Fruit fly (Drosophila melanogaster) whole organism, embryonic: ENCODE data around the gene CG10470.

Experiments used
- CG11398 ChIP-seq: fragments of 200-800 bp; sonication (Bioruptor generic); optimal IDR thresholded peaks from 2 replicates; lab custom pipeline; 2016; ENCODE audit warnings: missing biosample characterization, missing genetic modification characterization
- CG11560 ChIP-seq: fragments of 200-800 bp; sonication (Bioruptor generic); IDR thresholded peaks from 3 replicates; pipeline ENCODE4 v1.3.6; 2022; ENCODE audit warnings: missing biosample characterization, missing genetic modification characterization
- CG12071 ChIP-seq: fragments of 200-800 bp; sonication (Bioruptor generic); optimal IDR thresholded peaks from 3 replicates; lab custom pipeline; 2018; ENCODE audit warnings: missing biosample characterization, mild to moderate bottlenecking, missing genetic modification characterization
- CG13123 ChIP-seq: fragments of 200-800 bp; sonication (Bioruptor generic); optimal IDR thresholded peaks from 2 replicates; lab custom pipeline; 2016; ENCODE audit warnings: missing biosample characterization, missing genetic modification characterization
- CG13296 ChIP-seq: fragments of 200-800 bp; sonication (Bioruptor generic); optimal IDR thresholded peaks from 3 replicates; lab custom pipeline; 2018; ENCODE audit warnings: missing biosample characterization, mild to moderate bottlenecking, missing genetic modification characterization
- CG13624 ChIP-seq: fragments of 200-800 bp; sonication (Bioruptor generic); optimal IDR thresholded peaks from 2 replicates; lab custom pipeline; 2016; ENCODE audit warnings: missing biosample characterization, missing genetic modification characterization
- CG15601 ChIP-seq: fragments of 200-800 bp; sonication (Bioruptor generic); optimal IDR thresholded peaks from 3 replicates; lab custom pipeline; 2019; ENCODE audit warnings: missing biosample characterization, mild to moderate bottlenecking, missing genetic modification characterization, moderate library complexity
- CG1602 ChIP-seq: fragments of 200-800 bp; sonication (Bioruptor generic); optimal IDR thresholded peaks from 3 replicates; lab custom pipeline; 2016; ENCODE audit warnings: missing biosample characterization, missing genetic modification characterization
- CG1603 ChIP-seq: fragments of 200-800 bp; sonication (Bioruptor generic); optimal IDR thresholded peaks from 2 replicates; lab custom pipeline; 2019; ENCODE audit warnings: missing biosample characterization, mild to moderate bottlenecking, missing genetic modification characterization, moderate library complexity
- CG18011 ChIP-seq: fragments of 200-800 bp; sonication (Bioruptor generic); optimal IDR thresholded peaks from 2 replicates; lab custom pipeline; 2017; ENCODE audit warnings: missing biosample characterization, missing genetic modification characterization, mild to moderate bottlenecking, moderate library complexity, missing genotype
- CG33213 ChIP-seq: fragments of 200-800 bp; sonication (Bioruptor generic); optimal IDR thresholded peaks from 3 replicates; lab custom pipeline; 2016; ENCODE audit warnings: missing biosample characterization, missing genetic modification characterization
- CG43689 ChIP-seq: fragments of 200-800 bp; sonication (Bioruptor generic); IDR thresholded peaks from 2 replicates; pipeline ENCODE4 v1.3.6; 2022; ENCODE audit warnings: missing biosample characterization, missing genetic modification characterization
- CG5180 ChIP-seq: fragments of 200-800 bp; sonication (Bioruptor generic); optimal IDR thresholded peaks from 3 replicates; lab custom pipeline; 2017; ENCODE audit warnings: missing biosample characterization, missing genetic modification characterization, mild to moderate bottlenecking, moderate library complexity, missing genetic modification reagents
- CG5953 ChIP-seq: fragments of 200-800 bp; sonication (Bioruptor generic); IDR thresholded peaks from 2 replicates; pipeline ENCODE4 v1.3.6; 2022; ENCODE audit warnings: missing biosample characterization, missing genetic modification characterization
- CG7745 ChIP-seq: fragments of 200-800 bp; sonication (Bioruptor generic); optimal IDR thresholded peaks from 2 replicates; lab custom pipeline; 2018; ENCODE audit warnings: missing biosample characterization, mild to moderate bottlenecking, missing genetic modification characterization, moderate library complexity
- CG8281 ChIP-seq: fragments of 200-800 bp; sonication (Bioruptor generic); optimal IDR thresholded peaks from 2 replicates; lab custom pipeline; 2018; ENCODE audit warnings: missing biosample characterization, mild to moderate bottlenecking, missing genetic modification characterization, moderate library complexity
- CG8359 ChIP-seq: fragments of 200-800 bp; sonication (Bioruptor generic); optimal IDR thresholded peaks from 2 replicates; lab custom pipeline; 2017; ENCODE audit warnings: missing biosample characterization, mild to moderate bottlenecking, missing genetic modification characterization, borderline replicate concordance
- CG8765 ChIP-seq: fragments of 200-800 bp; sonication (Bioruptor generic); IDR thresholded peaks from 2 replicates; pipeline ENCODE4 v1.3.6; 2022; ENCODE audit warnings: missing biosample characterization, missing genetic modification characterization
- Dll ChIP-seq: fragments of 200-800 bp; sonication (Bioruptor generic); IDR thresholded peaks from 4 replicates; pipeline ENCODE4 v1.3.6; 2022; ENCODE audit warnings: missing biosample characterization, missing genetic modification characterization; ENCODE audit not compliant: partially characterized antibody
- ERR ChIP-seq: fragments of 200-800 bp; sonication (Bioruptor generic); optimal IDR thresholded peaks from 2 replicates; lab custom pipeline; 2016; ENCODE audit warnings: missing biosample characterization, missing genetic modification characterization
- Eip74EF ChIP-seq, 2 experiments: fragments of 200-800 bp in 1 of 2; fragments of >200 bp in 1 of 2; sonication (Bioruptor generic) in 1 of 2; optimal IDR thresholded peaks; 2 replicates each; lab custom pipeline; 2017 to 2019; ENCODE audit warnings: missing biosample characterization in 2 of 2, missing genetic modification characterization in 2 of 2, mild to moderate bottlenecking in 1 of 2, moderate library complexity in 1 of 2
- Ets65A ChIP-seq: fragments of 200-800 bp; sonication (Bioruptor generic); peaks from one replicate; lab custom pipeline; 2016; ENCODE audit warnings: missing biosample characterization, missing genetic modification characterization
- Ets97D ChIP-seq: fragments of 200-800 bp; sonication (Bioruptor generic); optimal IDR thresholded peaks from 3 replicates; lab custom pipeline; 2016; ENCODE audit warnings: missing biosample characterization, missing genetic modification characterization
- Fer1 ChIP-seq: fragments of 200-800 bp; sonication (Bioruptor generic); optimal IDR thresholded peaks from 2 replicates; lab custom pipeline; 2017; ENCODE audit warnings: missing biosample characterization, mild to moderate bottlenecking, missing genetic modification characterization
- HmgD ChIP-seq: fragments of 200-800 bp; sonication (Bioruptor generic); optimal IDR thresholded peaks from 3 replicates; lab custom pipeline; 2016; ENCODE audit warnings: missing biosample characterization, missing genetic modification characterization
- Hsf ChIP-seq: fragments of 200-800 bp; sonication (Bioruptor generic); optimal IDR thresholded peaks from 3 replicates; lab custom pipeline; 2016; ENCODE audit warnings: missing biosample characterization, missing genetic modification characterization
- Jarid2 ChIP-seq: fragments of 200-800 bp; sonication (Bioruptor generic); optimal IDR thresholded peaks from 3 replicates; lab custom pipeline; 2017; ENCODE audit warnings: mild to moderate bottlenecking, missing biosample characterization, missing genetic modification reagents, missing genetic modification characterization
- MBD-R2 ChIP-seq: fragments of 200-800 bp; sonication (Bioruptor generic); IDR thresholded peaks from 2 replicates; pipeline ENCODE4 v1.3.6; 2022; ENCODE audit warnings: missing biosample characterization, missing genetic modification characterization
- MESR4 ChIP-seq: fragments of 200-800 bp; sonication (Bioruptor generic); optimal IDR thresholded peaks from 2 replicates; lab custom pipeline; 2018; ENCODE audit warnings: missing biosample characterization, mild to moderate bottlenecking, missing genetic modification characterization, moderate library complexity
- MTF-1 ChIP-seq: fragments of 200-800 bp; sonication (Bioruptor generic); optimal IDR thresholded peaks from 2 replicates; lab custom pipeline; 2018; ENCODE audit warnings: missing biosample characterization, mild to moderate bottlenecking, missing genetic modification characterization, borderline replicate concordance
- Med ChIP-seq: fragments of 200-800 bp; sonication (Bioruptor generic); peaks from one replicate; lab custom pipeline; 2016; ENCODE audit warnings: missing biosample characterization, missing genetic modification characterization, mild to moderate bottlenecking, inconsistent platforms, moderate library complexity
- Myb ChIP-seq: fragments of 200-800 bp; sonication (Bioruptor generic); optimal IDR thresholded peaks from 2 replicates; lab custom pipeline; 2016; ENCODE audit warnings: missing biosample characterization, missing genetic modification characterization
- NK7.1 ChIP-seq: fragments of 200-800 bp; sonication (Bioruptor generic); optimal IDR thresholded peaks from 3 replicates; lab custom pipeline; 2016; ENCODE audit warnings: missing biosample characterization, missing genetic modification characterization
- Nf-YA ChIP-seq: fragments of 200-800 bp; sonication (Bioruptor generic); IDR thresholded peaks from 2 replicates; pipeline ENCODE4 v1.3.6; 2022; ENCODE audit warnings: missing biosample characterization, missing genetic modification characterization
- Oli ChIP-seq: fragments of 200-800 bp; sonication (Bioruptor generic); optimal IDR thresholded peaks from 2 replicates; lab custom pipeline; 2018; ENCODE audit warnings: missing biosample characterization, mild to moderate bottlenecking, missing genetic modification characterization, moderate library complexity
- ab ChIP-seq: fragments of 200-800 bp; sonication (Bioruptor generic); optimal IDR thresholded peaks from 2 replicates; lab custom pipeline; 2016; ENCODE audit warnings: missing biosample characterization, missing genetic modification characterization
- corto ChIP-seq: fragments of 200-800 bp; sonication (Bioruptor generic); optimal IDR thresholded peaks from 2 replicates; lab custom pipeline; 2016; ENCODE audit warnings: missing biosample characterization, mild to moderate bottlenecking, missing genetic modification characterization, moderate library complexity
- crol ChIP-seq: fragments of 200-800 bp; sonication (Bioruptor generic); IDR thresholded peaks from 2 replicates; pipeline ENCODE4 v1.3.6; 2022; ENCODE audit warnings: missing biosample characterization, missing genetic modification characterization
- dpn ChIP-seq, 2 experiments: fragments of 200-800 bp; sonication (Bioruptor generic); optimal IDR thresholded peaks; 3 replicates each; lab custom pipeline; 2016; ENCODE audit warnings: missing biosample characterization in 2 of 2, missing genetic modification characterization in 2 of 2
- eyg ChIP-seq: fragments of 200-800 bp; sonication (Bioruptor generic); optimal IDR thresholded peaks from 3 replicates; lab custom pipeline; 2016; ENCODE audit warnings: missing biosample characterization, missing genetic modification characterization
- fd102C ChIP-seq: fragments of 200-800 bp; sonication (Bioruptor generic); optimal IDR thresholded peaks from 2 replicates; lab custom pipeline; 2018; ENCODE audit warnings: missing biosample characterization, mild to moderate bottlenecking, missing genetic modification characterization, moderate library complexity
- gcm2 ChIP-seq: fragments of 200-800 bp; sonication (Bioruptor generic); optimal IDR thresholded peaks from 2 replicates; lab custom pipeline; 2016; ENCODE audit warnings: missing biosample characterization, missing genetic modification characterization
- nerfin-2 ChIP-seq: fragments of 200-800 bp; sonication (Bioruptor generic); IDR thresholded peaks from 2 replicates; pipeline ENCODE4 v1.3.6; 2022; ENCODE audit warnings: missing biosample characterization, missing genetic modification characterization; ENCODE audit not compliant: partially characterized antibody
- nom ChIP-seq: fragments of 200-800 bp; sonication (Bioruptor generic); optimal IDR thresholded peaks from 2 replicates; lab custom pipeline; 2017; ENCODE audit warnings: missing biosample characterization, missing genetic modification characterization, mild to moderate bottlenecking, moderate library complexity, missing genetic modification reagents
- onecut ChIP-seq: fragments of 200-800 bp; sonication (Bioruptor generic); IDR thresholded peaks from 2 replicates; pipeline ENCODE4 v1.3.6; 2022; ENCODE audit warnings: missing biosample characterization, missing genetic modification characterization
- repo ChIP-seq: fragments of 200-800 bp; sonication (Bioruptor generic); optimal IDR thresholded peaks from 2 replicates; lab custom pipeline; 2016; ENCODE audit warnings: missing biosample characterization, missing genetic modification characterization
- ro ChIP-seq: fragments of 200-800 bp; sonication (Bioruptor generic); IDR thresholded peaks from 2 replicates; pipeline ENCODE4 v1.3.6; 2022; ENCODE audit warnings: missing biosample characterization, missing genetic modification characterization
- salm ChIP-seq: fragments of 200-800 bp; sonication (Bioruptor generic); optimal IDR thresholded peaks from 2 replicates; lab custom pipeline; 2018; ENCODE audit warnings: missing biosample characterization, mild to moderate bottlenecking, missing genetic modification characterization
- schlank ChIP-seq: fragments of 200-800 bp; sonication (Bioruptor generic); optimal IDR thresholded peaks from 2 replicates; lab custom pipeline; 2018; ENCODE audit warnings: missing biosample characterization, mild to moderate bottlenecking, missing genetic modification characterization
- vfl ChIP-seq: fragments of 200-800 bp; sonication (Bioruptor generic); optimal IDR thresholded peaks from 2 replicates; lab custom pipeline; 2016; ENCODE audit warnings: missing biosample characterization, missing genetic modification characterization

CG10470 gene

dm6 chr2L:19026491-19027197, 22.2 kb upstream of the CG10470 start (continued):
- no peak for TF ChIP-seq ro (GFP tag; lab: Robert Waterston, UW)
- TF ChIP-seq fd102C (GFP tag; lab: Kevin White, UChicago) = no peak
- TF ChIP-seq CG11398 (GFP tag; lab: Kevin White, UChicago) = no peak
- no peak for TF ChIP-seq Ets97D (GFP tag; lab: Kevin White, UChicago)
- TF ChIP-seq Eip74EF (GFP tag; optimal IDR thresholded peaks at IDR 0.05; lab: Kevin White, UChicago) = peak in 1 of 2 experiments; percentile 28
- TF ChIP-seq HmgD (GFP tag; lab: Kevin White, UChicago) = no peak
- TF ChIP-seq Jarid2 = peak; percentile 28
- peak; percentile 79 for TF ChIP-seq crol (GFP tag; lab: Robert Waterston, UW)
- TF ChIP-seq vfl (GFP tag; lab: Kevin White, UChicago) = no peak
- no peak for TF ChIP-seq Dll (GFP tag; lab: Robert Waterston, UW)
- no peak for TF ChIP-seq gcm2 (GFP tag; lab: Kevin White, UChicago)
- TF ChIP-seq CG33213 (GFP tag; lab: Kevin White, UChicago) = no peak
- peak; percentile 23 to 26 for TF ChIP-seq dpn (GFP tag; optimal IDR thresholded peaks at IDR 0.05; lab: Kevin White, UChicago)
- TF ChIP-seq Med (GFP tag; lab: Kevin White, UChicago) = peak; percentile 80
- peak; percentile 77 for TF ChIP-seq CG13296 (GFP tag; lab: Kevin White, UChicago)
- TF ChIP-seq corto (GFP tag; lab: Kevin White, UChicago) = no peak
- TF ChIP-seq Hsf (GFP tag; lab: Kevin White, UChicago) = peak; percentile 40
- TF ChIP-seq CG13123 (GFP tag; lab: Kevin White, UChicago) = no peak
- TF ChIP-seq CG5180 = peak; percentile 56
- TF ChIP-seq MBD-R2 (GFP tag; lab: Robert Waterston, UW) = no peak
- peak; percentile 11 for TF ChIP-seq eyg (GFP tag; lab: Kevin White, UChicago)
- TF ChIP-seq salm = peak; percentile 11
- TF ChIP-seq CG1603 (tag; lab: Kevin White, UChicago) = peak; percentile 35
- TF ChIP-seq CG8359 (GFP tag; lab: Kevin White, UChicago) = no peak
- TF ChIP-seq CG43689 (GFP tag; lab: Robert Waterston, UW) = no peak
- TF ChIP-seq CG8281 (tag; lab: Kevin White, UChicago) = no peak
- no peak for TF ChIP-seq CG5953 (GFP tag; lab: Robert Waterston, UW)
- peak; percentile 89 for TF ChIP-seq Fer1 (GFP tag; lab: Kevin White, UChicago)
- TF ChIP-seq repo (GFP tag; lab: Kevin White, UChicago) = no peak
- TF ChIP-seq Nf-YA (GFP tag; lab: Robert Waterston, UW) = no peak
- peak; percentile 33; the same call in 1 of the 2 replicates for TF ChIP-seq onecut (GFP tag; lab: Robert Waterston, UW)
- TF ChIP-seq Myb = no peak
- no peak for TF ChIP-seq CG18011 (GFP tag; lab: Kevin White, UChicago)
- TF ChIP-seq Ets65A (GFP tag; lab: Kevin White, UChicago) = peak; percentile 81
- TF ChIP-seq ERR (GFP tag; lab: Kevin White, UChicago) = no peak
- no peak for TF ChIP-seq CG1602 (GFP tag; lab: Kevin White, UChicago)
- TF ChIP-seq ab (GFP tag; lab: Kevin White, UChicago) = no peak
- no peak for TF ChIP-seq CG11560 (tag; lab: Robert Waterston, UW)
- no peak for TF ChIP-seq nerfin-2 (GFP tag; lab: Robert Waterston, UW)
- TF ChIP-seq CG15601 (tag; lab: Kevin White, UChicago) = peak; percentile 15
- TF ChIP-seq NK7.1 (GFP tag; lab: Kevin White, UChicago) = no peak
- no peak for TF ChIP-seq CG7745 (tag; lab: Kevin White, UChicago)
- TF ChIP-seq CG8765 (GFP tag; lab: Robert Waterston, UW) = no peak
- no peak for TF ChIP-seq CG13624 (GFP tag; lab: Kevin White, UChicago)
- TF ChIP-seq nom (GFP tag; lab: Kevin White, UChicago) = peak; percentile 38
- no peak for TF ChIP-seq MTF-1 (GFP tag; lab: Kevin White, UChicago)
- TF ChIP-seq CG12071 (GFP tag; lab: Kevin White, UChicago) = peak; percentile 25
- peak; percentile 57 for TF ChIP-seq schlank (tag; lab: Kevin White, UChicago)
- peak; percentile 57 for TF ChIP-seq Oli
- no peak for TF ChIP-seq MESR4 (GFP tag; lab: Kevin White, UChicago)
